Fruit fly (Drosophila melanogaster) whole organism, wandering third instar larva: Measurements from ENCODE around the gene CG43362.

Experiments used
- Abd-B ChIP-seq: fragments of >200 bp; optimal IDR thresholded peaks from 2 replicates; lab custom pipeline; 2017; ENCODE audit warnings: missing biosample characterization, missing genetic modification characterization
- GATAd ChIP-seq: sonication (Bioruptor generic); optimal IDR thresholded peaks from 2 replicates; lab custom pipeline; 2016; ENCODE audit warnings: missing biosample characterization, missing genetic modification characterization
- N ChIP-seq: fragments of >200 bp; optimal IDR thresholded peaks from 2 replicates; lab custom pipeline; 2018; ENCODE audit warnings: missing biosample characterization, missing external identifiers, missing genetic modification characterization
- br ChIP-seq: fragments of 200-800 bp; sonication (Bioruptor generic); optimal IDR thresholded peaks from 2 replicates; lab custom pipeline; 2016; ENCODE audit warnings: missing biosample characterization, missing genetic modification characterization
- h ChIP-seq: fragments of 200-800 bp; sonication (Bioruptor generic); optimal IDR thresholded peaks from 3 replicates; lab custom pipeline; 2016; ENCODE audit warnings: missing biosample characterization, mild to moderate bottlenecking, missing genetic modification characterization
- psq ChIP-seq: fragments of 200-800 bp; sonication (Bioruptor generic); optimal IDR thresholded peaks from 3 replicates; lab custom pipeline; 2017; ENCODE audit warnings: missing biosample characterization, mild to moderate bottlenecking, missing genetic modification characterization, moderate library complexity
- sage ChIP-seq: fragments of 200-800 bp; sonication (Bioruptor generic); optimal IDR thresholded peaks from 2 replicates; lab custom pipeline; 2016; ENCODE audit warnings: missing biosample characterization, mild to moderate bottlenecking, missing genetic modification characterization
- usp ChIP-seq: fragments of >200 bp; optimal IDR thresholded peaks from 2 replicates; lab custom pipeline; 2017; ENCODE audit warnings: missing biosample characterization, missing genetic modification characterization
- woc ChIP-seq: sonication (Bioruptor generic); optimal IDR thresholded peaks from 2 replicates; lab custom pipeline; 2016; ENCODE audit warnings: missing biosample characterization, mild to moderate bottlenecking, missing genetic modification characterization

- no peak for TF ChIP-seq Abd-B (GFP tag; lab: Kevin White, UChicago)
- no peak for TF ChIP-seq woc (GFP tag; lab: Kevin White, UChicago)
- no peak for TF ChIP-seq br (GFP tag; lab: Kevin White, UChicago)
- no peak for TF ChIP-seq usp (GFP tag; lab: Kevin White, UChicago)
- TF ChIP-seq GATAd (GFP tag; lab: Kevin White, UChicago), result no peak
- TF ChIP-seq sage (GFP tag; lab: Kevin White, UChicago), result no peak
- no peak for TF ChIP-seq h (GFP tag; lab: Kevin White, UChicago)
- no peak for TF ChIP-seq psq (GFP tag; lab: Kevin White, UChicago)
- TF ChIP-seq N (GFP tag; lab: Kevin White, UChicago), result no peak
These were observed 3.2 kb upstream of the CG43362 start, which contains the start of gene CG5790 for dm6 chr2L:18294421-18294890.
